Fruit fly (Drosophila melanogaster) whole organism, embryonic: ENCODE results near the gene EloB.

Source experiments
- Atf-2 ChIP-seq: fragments of 200-800 bp; sonication (Bioruptor generic); optimal IDR thresholded peaks from 2 replicates; lab custom pipeline; 2016; ENCODE audit warnings: missing biosample characterization, missing genetic modification characterization
- B-H2 ChIP-seq: fragments of 200-800 bp; sonication (Bioruptor generic); optimal IDR thresholded peaks from 2 replicates; lab custom pipeline; 2018; ENCODE audit warnings: missing biosample characterization, mild to moderate bottlenecking, missing genetic modification characterization
- CG11696 ChIP-seq: fragments of 200-800 bp; sonication (Bioruptor generic); IDR thresholded peaks from 2 replicates; pipeline ENCODE4 v1.3.6; 2022; ENCODE audit warnings: missing biosample characterization, missing genetic modification characterization
- CG12299 ChIP-seq: fragments of 200-800 bp; sonication (Bioruptor generic); optimal IDR thresholded peaks from 2 replicates; lab custom pipeline; 2018; ENCODE audit warnings: missing biosample characterization, mild to moderate bottlenecking, missing genetic modification characterization
- CG13894 ChIP-seq: fragments of 200-800 bp; sonication (Bioruptor generic); optimal IDR thresholded peaks from 3 replicates; lab custom pipeline; 2018; ENCODE audit warnings: missing biosample characterization, mild to moderate bottlenecking, missing genetic modification characterization, moderate library complexity
- CG15073 ChIP-seq: fragments of 200-800 bp; sonication (Bioruptor generic); optimal IDR thresholded peaks from 2 replicates; lab custom pipeline; 2016; ENCODE audit warnings: missing biosample characterization, missing genetic modification characterization
- CG17612 ChIP-seq: fragments of 200-800 bp; sonication (Bioruptor generic); IDR thresholded peaks from 2 replicates; pipeline ENCODE4 v1.3.6; 2022; ENCODE audit warnings: missing biosample characterization, missing genetic modification characterization
- CG3838 ChIP-seq: fragments of 200-800 bp; sonication (Bioruptor generic); optimal IDR thresholded peaks from 3 replicates; lab custom pipeline; 2016; ENCODE audit warnings: missing biosample characterization, missing genetic modification characterization
- CG4617 ChIP-seq: fragments of 200-800 bp; sonication (Bioruptor generic); optimal IDR thresholded peaks from 3 replicates; lab custom pipeline; 2016; ENCODE audit warnings: missing biosample characterization, missing genetic modification characterization, borderline replicate concordance
- CG6254 ChIP-seq: fragments of 200-800 bp; sonication (Bioruptor generic); optimal IDR thresholded peaks from 3 replicates; lab custom pipeline; 2017; ENCODE audit warnings: mild to moderate bottlenecking, missing biosample characterization, missing genetic modification reagents, missing genetic modification characterization
- CG6813 ChIP-seq: fragments of 200-800 bp; sonication (Bioruptor generic); optimal IDR thresholded peaks from 2 replicates; lab custom pipeline; 2017; ENCODE audit warnings: missing biosample characterization, missing genetic modification characterization, mild to moderate bottlenecking, moderate library complexity, missing genetic modification reagents
- CG7556 ChIP-seq: fragments of 200-800 bp; sonication (Bioruptor generic); optimal IDR thresholded peaks from 2 replicates; lab custom pipeline; 2017; ENCODE audit warnings: missing biosample characterization, mild to moderate bottlenecking, missing genetic modification characterization
- CG7745 ChIP-seq: fragments of 200-800 bp; sonication (Bioruptor generic); optimal IDR thresholded peaks from 2 replicates; lab custom pipeline; 2018; ENCODE audit warnings: missing biosample characterization, mild to moderate bottlenecking, missing genetic modification characterization, moderate library complexity
- CG9609 ChIP-seq: fragments of 200-800 bp; sonication (Bioruptor generic); optimal IDR thresholded peaks from 3 replicates; lab custom pipeline; 2016; ENCODE audit warnings: missing biosample characterization, missing genetic modification characterization
- CG9876 ChIP-seq: fragments of 200-800 bp; sonication (Bioruptor generic); optimal IDR thresholded peaks from 2 replicates; lab custom pipeline; 2016; ENCODE audit warnings: missing biosample characterization, missing genetic modification characterization
- D ChIP-seq, 2 experiments: fragments of 200-800 bp in 1 of 2; fragments of >200 bp in 1 of 2; sonication (Bioruptor generic) in 1 of 2; optimal IDR thresholded peaks; 2 replicates in 1 of 2; 3 replicates in 1 of 2; lab custom pipeline; 2017; ENCODE audit warnings: mild to moderate bottlenecking in 1 of 2, missing biosample characterization in 1 of 2, missing genetic modification characterization in 1 of 2, missing genetic modification reagents in 1 of 2
- Dad ChIP-seq: fragments of 200-800 bp; sonication (Bioruptor generic); optimal IDR thresholded peaks from 3 replicates; lab custom pipeline; 2016; ENCODE audit warnings: missing biosample characterization, missing genetic modification characterization
- Dip3 ChIP-seq: fragments of 200-800 bp; sonication (Bioruptor generic); optimal IDR thresholded peaks from 3 replicates; lab custom pipeline; 2016; ENCODE audit warnings: missing biosample characterization, missing genetic modification characterization
- Dp ChIP-seq: fragments of 200-800 bp; sonication (Bioruptor generic); optimal IDR thresholded peaks from 2 replicates; lab custom pipeline; 2018; ENCODE audit warnings: missing biosample characterization, mild to moderate bottlenecking, missing genetic modification characterization, moderate library complexity
- Elba2 ChIP-seq: fragments of 200-800 bp; sonication (Bioruptor generic); optimal IDR thresholded peaks from 3 replicates; lab custom pipeline; 2016; ENCODE audit warnings: missing biosample characterization, missing genetic modification characterization
- GATAe ChIP-seq: fragments of 200-800 bp; sonication (Bioruptor generic); conservative IDR thresholded peaks from 2 replicates; pipeline ENCODE4 v1.3.6; 2022; ENCODE audit warnings: missing biosample characterization, missing genetic modification characterization
- H2.0 ChIP-seq: fragments of 200-800 bp; sonication (Bioruptor generic); IDR thresholded peaks from 2 replicates; pipeline ENCODE4 v1.3.6; 2022; ENCODE audit warnings: missing biosample characterization, missing genetic modification characterization
- HLH3B ChIP-seq: fragments of 200-800 bp; sonication (Bioruptor generic); IDR thresholded peaks from 2 replicates; pipeline ENCODE4 v1.3.6; 2022; ENCODE audit warnings: missing biosample characterization, missing genetic modification characterization
- Hr51 ChIP-seq, 2 experiments: fragments of 200-800 bp; sonication (Bioruptor generic); optimal IDR thresholded peaks; 2 replicates in 1 of 2; 3 replicates in 1 of 2; lab custom pipeline; 2016 to 2018; ENCODE audit warnings: missing biosample characterization in 2 of 2, missing genetic modification characterization in 2 of 2, mild to moderate bottlenecking in 1 of 2, moderate library complexity in 1 of 2
- Lim3 ChIP-seq: fragments of 200-800 bp; sonication (Bioruptor generic); IDR thresholded peaks from 2 replicates; pipeline ENCODE4 v1.3.6; 2022; ENCODE audit warnings: missing biosample characterization, missing genetic modification characterization
- Med ChIP-seq: fragments of 200-800 bp; sonication (Bioruptor generic); peaks from one replicate; lab custom pipeline; 2016; ENCODE audit warnings: missing biosample characterization, missing genetic modification characterization, mild to moderate bottlenecking, inconsistent platforms, moderate library complexity
- Nf-YB ChIP-seq: fragments of 200-800 bp; sonication (Bioruptor generic); optimal IDR thresholded peaks from 3 replicates; lab custom pipeline; 2019; ENCODE audit warnings: missing biosample characterization, mild to moderate bottlenecking, missing genetic modification characterization, moderate library complexity
- Oaz ChIP-seq: fragments of 200-800 bp; sonication (Bioruptor generic); IDR thresholded peaks from 2 replicates; pipeline ENCODE4 v1.3.6; 2022; ENCODE audit warnings: missing biosample characterization, missing genetic modification characterization
- Pdp1 ChIP-seq, 2 experiments: fragments of 200-800 bp; sonication (Bioruptor generic); optimal IDR thresholded peaks; 3 replicates each; lab custom pipeline; 2016; ENCODE audit warnings: missing biosample characterization in 2 of 2, missing genetic modification characterization in 2 of 2, mild to moderate bottlenecking in 1 of 2, moderate library complexity in 1 of 2
- Scr ChIP-seq: fragments of 200-800 bp; sonication (Bioruptor generic); IDR thresholded peaks from 2 replicates; pipeline ENCODE4 v1.3.6; 2022; ENCODE audit warnings: missing biosample characterization, missing genetic modification characterization; ENCODE audit not compliant: partially characterized antibody
- ac ChIP-seq: fragments of 200-800 bp; sonication (Bioruptor generic); optimal IDR thresholded peaks from 3 replicates; lab custom pipeline; 2017; ENCODE audit warnings: missing biosample characterization, mild to moderate bottlenecking, missing genetic modification characterization
- ato ChIP-seq: fragments of 200-800 bp; sonication (Bioruptor generic); IDR thresholded peaks from 2 replicates; pipeline ENCODE4 v1.3.6; 2022; ENCODE audit warnings: missing biosample characterization, missing genetic modification characterization; ENCODE audit not compliant: partially characterized antibody
- cato ChIP-seq: fragments of 200-800 bp; sonication (Bioruptor generic); optimal IDR thresholded peaks from 2 replicates; lab custom pipeline; 2016; ENCODE audit warnings: missing biosample characterization, missing genetic modification characterization, borderline replicate concordance
- chm ChIP-seq: fragments of 200-800 bp; sonication (Bioruptor generic); IDR thresholded peaks from 2 replicates; pipeline ENCODE4 v1.3.6; 2022; ENCODE audit warnings: missing biosample characterization, missing genetic modification characterization
- crol ChIP-seq: fragments of 200-800 bp; sonication (Bioruptor generic); IDR thresholded peaks from 2 replicates; pipeline ENCODE4 v1.3.6; 2022; ENCODE audit warnings: missing biosample characterization, missing genetic modification characterization
- cwo ChIP-seq: fragments of 200-800 bp; sonication (Bioruptor generic); optimal IDR thresholded peaks from 3 replicates; lab custom pipeline; 2017; ENCODE audit warnings: missing biosample characterization, missing genetic modification characterization, mild to moderate bottlenecking, moderate library complexity, missing genetic modification reagents
- ems ChIP-seq: fragments of 200-800 bp; sonication (Bioruptor generic); optimal IDR thresholded peaks from 3 replicates; lab custom pipeline; 2016; ENCODE audit warnings: missing biosample characterization, missing genetic modification characterization
- gcm ChIP-seq: fragments of 200-800 bp; sonication (Bioruptor generic); optimal IDR thresholded peaks from 2 replicates; lab custom pipeline; 2019; ENCODE audit warnings: missing biosample characterization, mild to moderate bottlenecking, missing genetic modification characterization, moderate library complexity
- hb ChIP-seq: fragments of 200-800 bp; sonication (Bioruptor generic); IDR thresholded peaks from 3 replicates; pipeline ENCODE4 v1.3.6; 2022; ENCODE audit warnings: missing biosample characterization, missing genetic modification characterization; ENCODE audit not compliant: partially characterized antibody
- inv ChIP-seq: fragments of 200-800 bp; sonication (Bioruptor generic); IDR thresholded peaks from 2 replicates; pipeline ENCODE4 v1.3.6; 2022; ENCODE audit warnings: missing biosample characterization, missing genetic modification characterization; ENCODE audit not compliant: partially characterized antibody
- jumu ChIP-seq: fragments of 200-800 bp; sonication (Bioruptor generic); optimal IDR thresholded peaks from 3 replicates; lab custom pipeline; 2016; ENCODE audit warnings: missing biosample characterization, missing genetic modification characterization
- mam ChIP-seq: fragments of 200-800 bp; sonication (Bioruptor generic); optimal IDR thresholded peaks from 3 replicates; lab custom pipeline; 2016; ENCODE audit warnings: missing biosample characterization, missing genetic modification characterization
- nerfin-1 ChIP-seq: fragments of 200-800 bp; sonication (Bioruptor generic); optimal IDR thresholded peaks from 3 replicates; lab custom pipeline; 2019; ENCODE audit warnings: missing biosample characterization, mild to moderate bottlenecking, missing genetic modification characterization, moderate library complexity
- pb ChIP-seq: fragments of 200-800 bp; sonication (Bioruptor generic); optimal IDR thresholded peaks from 3 replicates; lab custom pipeline; 2016; ENCODE audit warnings: missing biosample characterization, missing genetic modification characterization
- prd ChIP-seq, 3 experiments: fragments of >200 bp in 2 of 3; fragments of 200-800 bp in 1 of 3; sonication (Bioruptor generic) in 1 of 3; optimal IDR thresholded peaks in 2 of 3; IDR thresholded peaks in 1 of 3; 2 replicates in 2 of 3; 3 replicates in 1 of 3; pipeline versions ENCODE4 v1.3.6 to Lab custom; 2017 to 2022; ENCODE audit warnings: missing biosample characterization in 1 of 3, missing genetic modification characterization in 1 of 3
- slp2 ChIP-seq: fragments of 200-800 bp; sonication (Bioruptor generic); optimal IDR thresholded peaks from 2 replicates; lab custom pipeline; 2016; ENCODE audit warnings: missing biosample characterization, missing genetic modification characterization
- sna ChIP-seq: fragments of 200-800 bp; sonication (Bioruptor generic); IDR thresholded peaks from 2 replicates; pipeline ENCODE4 v1.3.6; 2022; ENCODE audit warnings: missing biosample characterization, missing genetic modification characterization; ENCODE audit not compliant: partially characterized antibody
- zen ChIP-seq: fragments of 200-800 bp; sonication (Bioruptor generic); optimal IDR thresholded peaks from 3 replicates; lab custom pipeline; 2018; ENCODE audit warnings: missing biosample characterization, mild to moderate bottlenecking, missing genetic modification characterization, moderate library complexity
- zfh2 ChIP-seq: fragments of 200-800 bp; sonication (Bioruptor generic); optimal IDR thresholded peaks from 2 replicates; lab custom pipeline; 2016; ENCODE audit warnings: missing biosample characterization, missing genetic modification characterization

The EloB gene

dm6 chr3R:20573326-20573725 lies 6.3 kb downstream of the EloB start (continued):
- TF ChIP-seq CG12299 (no peak), H2.0 (no peak), Atf-2 (GFP tag; lab: Kevin White, UChicago) (no peak), Scr (GFP tag; lab: Robert Waterston, UW) (no peak), zfh2 (GFP tag; lab: Kevin White, UChicago) (no peak), slp2 (no peak), Pdp1 (GFP tag; optimal IDR thresholded peaks at IDR 0.05; lab: Kevin White, UChicago) (no peak), CG6813 (GFP tag; lab: Kevin White, UChicago) (no peak), chm (GFP tag; lab: Robert Waterston, UW) (no peak), sna (no peak), ems (GFP tag; lab: Kevin White, UChicago) (no peak), mam (GFP tag; lab: Kevin White, UChicago) (no peak), Nf-YB (GFP tag; lab: Kevin White, UChicago) (no peak), jumu (GFP tag; lab: Kevin White, UChicago) (no peak), cato (GFP tag; lab: Kevin White, UChicago) (no peak), CG3838 (GFP tag; lab: Kevin White, UChicago) (no peak), inv (GFP tag; lab: Robert Waterston, UW) (no peak), ato (GFP tag; lab: Robert Waterston, UW) (no peak), D (optimal IDR thresholded peaks at IDR 0.05; lab: Kevin White, UChicago) (no peak), D (GFP tag; optimal IDR thresholded peaks at IDR 0.05; lab: Kevin White, UChicago) (no peak), CG4617 (GFP tag; lab: Kevin White, UChicago) (no peak), CG7745 (tag; lab: Kevin White, UChicago) (no peak), CG6254 (no peak), pb (GFP tag; lab: Kevin White, UChicago) (no peak), HLH3B (GFP tag; lab: Robert Waterston, UW) (no peak), Elba2 (no peak), cwo (GFP tag; lab: Kevin White, UChicago) (no peak), Lim3 (GFP tag; lab: Robert Waterston, UW) (no peak), Oaz (GFP tag; lab: Robert Waterston, UW) (no peak), B-H2 (GFP tag; lab: Kevin White, UChicago) (no peak), Hr51 (GFP tag; optimal IDR thresholded peaks at IDR 0.05; lab: Kevin White, UChicago) (peak in 1 of 2 experiments; percentile 54), CG15073 (no peak), prd (optimal IDR thresholded peaks at IDR 0.05; lab: Kevin White, UChicago) (no peak), prd (GFP tag; IDR thresholded peaks at IDR 0.05; lab: Robert Waterston, UW) (peak; percentile 36; the same call in 2 of the 3 replicates), hb (GFP tag; lab: Robert Waterston, UW) (no peak), CG9609 (GFP tag; lab: Kevin White, UChicago) (no peak)

dm6 chr3R:20567507-20568222 lies 12.0 kb downstream of the EloB start:
- TF ChIP-seq ac: no peak
- no peak for TF ChIP-seq CG9876 (GFP tag; lab: Kevin White, UChicago)
- no peak for TF ChIP-seq CG11696 (GFP tag; lab: Robert Waterston, UW)
- TF ChIP-seq Dp (GFP tag; lab: Kevin White, UChicago): no peak
- TF ChIP-seq Dip3 (GFP tag; lab: Kevin White, UChicago): no peak
- peak; percentile 86 for TF ChIP-seq CG13894
- no peak for TF ChIP-seq GATAe (GFP tag; lab: Robert Waterston, UW)
- TF ChIP-seq Med (GFP tag; lab: Kevin White, UChicago): peak; percentile 38
- TF ChIP-seq CG7556 (GFP tag; lab: Kevin White, UChicago): no peak
- peak; percentile 62 for TF ChIP-seq crol (GFP tag; lab: Robert Waterston, UW)
- TF ChIP-seq zen (tag; lab: Kevin White, UChicago): peak; percentile 39
- no peak for TF ChIP-seq Dad (GFP tag; lab: Kevin White, UChicago)
- no peak for TF ChIP-seq gcm
- no peak for TF ChIP-seq nerfin-1 (tag; lab: Kevin White, UChicago)
- TF ChIP-seq CG17612 (GFP tag; lab: Robert Waterston, UW): no peak
